Fruit fly (Drosophila melanogaster): ENCODE data around the gene HGTX.
A peak's percentile ranks its signal among the peaks of the same experiment; 100 is the strongest.

HGTX gene

DNA sequence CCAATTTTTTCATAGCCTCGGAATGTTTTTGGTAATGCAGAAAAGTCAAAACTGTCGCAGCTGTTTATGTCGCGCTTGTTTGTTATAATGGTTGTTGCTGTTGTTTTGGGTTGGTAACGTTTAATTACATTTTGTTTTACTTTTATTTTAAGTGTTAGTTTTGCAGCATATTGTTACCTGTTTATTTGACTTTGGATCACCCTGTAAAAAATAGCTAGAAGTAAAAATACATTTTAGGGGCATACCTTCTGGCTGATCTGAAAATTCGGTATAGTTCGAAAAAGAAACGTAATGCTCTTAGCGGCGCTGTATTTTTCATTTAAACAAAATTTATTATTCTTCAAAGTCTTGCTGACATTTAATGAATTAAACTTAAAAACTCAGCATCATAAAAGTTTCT, 8.3 kb upstream of the HGTX start (continued):
- TF ChIP-seq CG31224 (GFP tag; IDR thresholded peaks at IDR 0.05) (no peak), Sry-β (GFP tag; optimal IDR thresholded peaks at IDR 0.05) (peak; percentile 49), CG4424 (GFP tag; optimal IDR thresholded peaks at IDR 0.05) (peak; percentile 8), CG7271 (tag; optimal IDR thresholded peaks at IDR 0.05) (peak; percentile 5), Fer1 (GFP tag; optimal IDR thresholded peaks at IDR 0.05) (no peak), pho (GFP tag; optimal IDR thresholded peaks at IDR 0.05) (no peak), CG34224 (GFP tag; IDR thresholded peaks at IDR 0.05; ENCODE audit: partially characterized antibody) (no peak), CG2712 (tag; optimal IDR thresholded peaks at IDR 0.05) (peak; percentile 23), Hand (GFP tag; optimal IDR thresholded peaks at IDR 0.05) (no peak), CG32767 (GFP tag; IDR thresholded peaks at IDR 0.05) (no peak), CG18599 (GFP tag; optimal IDR thresholded peaks at IDR 0.05) (no peak), CG13775 (GFP tag; optimal IDR thresholded peaks at IDR 0.05) (no peak)

DNA sequence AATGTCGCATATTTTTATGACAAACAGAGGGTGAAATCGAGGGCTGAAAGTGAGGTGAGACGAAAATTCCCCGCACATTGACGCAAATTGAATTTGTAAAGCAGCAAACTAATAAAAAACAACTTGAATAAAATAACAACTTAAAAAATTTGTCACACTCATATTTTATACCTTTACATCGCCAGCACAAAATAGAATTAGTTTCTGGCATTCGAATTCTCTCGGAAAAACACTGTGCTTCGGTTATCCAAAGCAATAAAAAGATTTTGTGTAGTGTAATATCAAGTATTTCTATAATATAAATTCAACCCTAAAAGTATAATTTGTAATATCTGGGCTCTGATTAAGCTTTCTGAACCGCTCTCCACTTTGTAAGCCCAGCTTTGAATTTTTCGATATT, 6.0 kb upstream of the HGTX start:
- TF ChIP-seq CG12104 (GFP tag; optimal IDR thresholded peaks at IDR 0.05) (no peak), Usf (GFP tag; optimal IDR thresholded peaks at IDR 0.05) (no peak), sob (GFP tag; IDR thresholded peaks at IDR 0.05) (0 out of 2 replicates have a peak, but pooled peaks have one; percentile 10), psq (GFP tag; optimal IDR thresholded peaks at IDR 0.05) (no peak), tll (GFP tag; optimal IDR thresholded peaks at IDR 0.05) (no peak), CG31224 (GFP tag; IDR thresholded peaks at IDR 0.05) (no peak), CG10462 (GFP tag; optimal IDR thresholded peaks at IDR 0.05) (no peak), CG6175 (GFP tag; IDR thresholded peaks at IDR 0.05) (no peak), Dad (GFP tag; optimal IDR thresholded peaks at IDR 0.05) (no peak), org-1 (GFP tag; optimal IDR thresholded peaks at IDR 0.05) (no peak), E2f2 (GFP tag; IDR thresholded peaks at IDR 0.05) (no peak), CTCF (GFP tag; optimal IDR thresholded peaks at IDR 0.05) (peak; percentile 26), CG18262 (tag; optimal IDR thresholded peaks at IDR 0.05) (peak; percentile 8), CG15073 (GFP tag; optimal IDR thresholded peaks at IDR 0.05) (no peak), zfh1 (GFP tag; IDR thresholded peaks at IDR 0.05) (no peak), wdn (GFP tag; IDR thresholded peaks at IDR 0.05) (no peak), CG32532 (GFP tag; IDR thresholded peaks at IDR 0.05) (no peak)

DNA sequence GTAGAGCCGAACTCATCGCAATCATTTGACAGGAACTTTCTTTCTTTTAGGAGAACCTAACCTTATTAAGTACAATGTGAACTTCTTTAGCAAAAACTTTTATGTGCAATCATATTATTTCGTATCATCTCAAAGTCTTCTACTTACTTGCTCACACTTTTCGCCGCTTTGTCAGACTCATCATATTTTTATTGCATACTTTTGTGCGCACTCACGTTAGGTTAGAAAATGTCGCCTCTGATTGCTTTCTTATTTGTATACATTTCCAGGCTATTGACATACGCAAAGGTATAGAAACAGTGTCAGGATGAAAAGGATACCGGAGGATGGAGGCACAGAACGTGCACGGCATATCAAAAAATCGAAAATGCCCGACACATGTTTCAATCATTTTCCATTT, 3.8 kb upstream of the HGTX start:
- TF ChIP-seq CG14050 (GFP tag; IDR thresholded peaks at IDR 0.05), result no peak
- no peak for TF ChIP-seq CG13424 (tag; optimal IDR thresholded peaks at IDR 0.05)
- no peak for TF ChIP-seq CG15073 (GFP tag; optimal IDR thresholded peaks at IDR 0.05)
- no peak for TF ChIP-seq da (GFP tag; optimal IDR thresholded peaks at IDR 0.05)
- no peak for TF ChIP-seq bowl (GFP tag; IDR thresholded peaks at IDR 0.05)
- no peak for TF ChIP-seq CG12219 (GFP tag; optimal IDR thresholded peaks at IDR 0.05)
- TF ChIP-seq CG15696 (tag; optimal IDR thresholded peaks at IDR 0.05), result peak; percentile 21
- peak; percentile 27 for TF ChIP-seq fd102C (GFP tag; optimal IDR thresholded peaks at IDR 0.05)
- no peak for TF ChIP-seq H2.0 (GFP tag; IDR thresholded peaks at IDR 0.05)
- TF ChIP-seq stwl (tag; optimal IDR thresholded peaks at IDR 0.05), result peak; percentile 48
- no peak for TF ChIP-seq bcd (GFP tag; optimal IDR thresholded peaks at IDR 0.05)
- no peak for TF ChIP-seq HLH54F (GFP tag; optimal IDR thresholded peaks at IDR 0.05)
- TF ChIP-seq CG2199 (GFP tag; IDR thresholded peaks at IDR 0.05), result peak; percentile 80; the same call in 1 of the 3 replicates
- TF ChIP-seq E2f2 (GFP tag; IDR thresholded peaks at IDR 0.05), result no peak
- TF ChIP-seq CG14710 (tag; optimal IDR thresholded peaks at IDR 0.05), result peak; percentile 5
- TF ChIP-seq CG7357 (GFP tag; IDR thresholded peaks at IDR 0.05), result no peak
- TF ChIP-seq CG11723 (GFP tag; optimal IDR thresholded peaks at IDR 0.05), result no peak
- TF ChIP-seq phol (tag; optimal IDR thresholded peaks at IDR 0.05), result peak; percentile 5
- peak; percentile 26 for TF ChIP-seq sens (GFP tag)
- TF ChIP-seq z (GFP tag; IDR thresholded peaks at IDR 0.05), result no peak
- no peak for TF ChIP-seq danr (GFP tag; IDR thresholded peaks at IDR 0.05)
- no peak for TF ChIP-seq CG6175 (GFP tag; IDR thresholded peaks at IDR 0.05)
- no peak for TF ChIP-seq oc (tag; optimal IDR thresholded peaks at IDR 0.05)
- no peak for TF ChIP-seq CG6683 (GFP tag; optimal IDR thresholded peaks at IDR 0.05)
- TF ChIP-seq CG3163 (GFP tag; optimal IDR thresholded peaks at IDR 0.05), result no peak
- TF ChIP-seq zen2 (GFP tag; IDR thresholded peaks at IDR 0.05; ENCODE audit: partially characterized antibody), result no peak
